Fruit fly (Drosophila melanogaster) S2 (cell line): ENCODE measurements around the gene CG9498.

Source experiments
- CG8478 ChIP-seq: fragments of >200 bp; optimal IDR thresholded peaks from 2 replicates; lab custom pipeline; 2018
- CTCF ChIP-seq, 2 experiments: fragments of >200 bp; optimal IDR thresholded peaks; 2 replicates each; lab custom pipeline; 2018

Gene CG9498

DNA sequence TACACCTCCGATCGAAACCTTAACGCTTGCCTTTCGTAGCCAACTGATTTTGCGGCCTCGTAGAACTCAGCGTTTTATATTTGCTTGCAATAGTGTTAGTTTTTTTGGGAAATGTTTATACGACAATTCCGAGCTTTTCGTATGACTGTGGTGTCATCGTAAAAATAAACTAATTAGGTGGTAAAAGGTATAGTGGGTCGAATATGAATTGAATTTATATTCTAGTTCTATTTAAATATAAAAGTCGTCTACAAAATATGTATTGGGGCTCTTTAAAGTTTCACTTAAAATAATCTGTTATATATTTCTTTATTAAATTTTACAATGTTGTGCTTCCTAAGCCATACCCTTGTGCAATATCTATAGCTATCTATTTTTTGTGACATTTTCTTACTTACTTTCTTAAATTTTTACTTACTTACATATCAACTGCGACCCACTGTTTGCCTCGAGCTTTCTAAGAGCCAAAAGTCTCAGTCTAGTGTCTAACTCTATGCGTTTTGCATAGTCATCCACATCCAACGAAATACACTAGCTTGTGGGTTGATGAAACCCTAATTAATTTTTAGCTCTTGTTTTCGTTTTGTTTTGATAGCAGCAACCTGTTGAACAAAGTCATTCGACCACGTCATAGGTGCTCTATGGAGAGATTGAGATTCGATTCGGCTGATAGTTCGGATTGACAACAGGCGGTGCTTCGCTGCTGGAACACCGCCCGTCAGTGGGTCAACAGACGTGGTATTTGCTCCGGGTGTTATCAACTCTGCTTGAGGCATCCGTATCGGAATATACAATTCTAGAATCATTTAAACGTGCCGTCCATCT lies at the start of gene CG9498:
Gene CG9498, minus strand, starts transcription at position 51 of the 825 bp plus-strand sequence.
- no peak for TF ChIP-seq CTCF (optimal IDR thresholded peaks at IDR 0.05; lab: Kevin White, UChicago)
- TF ChIP-seq CG8478 (lab: Kevin White, UChicago): no peak

DNA sequence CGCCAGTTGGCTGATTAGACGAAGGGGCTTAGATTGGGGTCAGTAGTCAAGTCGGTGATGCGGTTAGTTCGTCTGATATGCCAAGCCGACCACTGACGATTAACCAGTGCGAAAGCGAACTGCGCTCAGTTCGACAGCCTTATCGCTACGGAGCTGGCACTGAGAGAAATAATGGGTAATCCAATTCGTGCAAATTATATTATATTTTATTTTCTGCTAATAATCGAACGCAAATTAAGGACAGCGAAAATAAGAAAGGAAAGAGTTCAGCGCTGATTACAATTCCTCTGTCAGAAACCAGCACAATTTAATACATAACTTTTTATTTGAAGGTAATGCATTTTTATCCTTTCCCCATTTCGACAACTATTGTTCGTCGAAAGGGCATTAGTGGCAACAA lies 46.3 kb upstream of the CG9498 start, which contains the start of gene CG42369:
Gene CG42369, minus strand, starts transcription at position 101 of the 400 bp plus-strand sequence.
- TF ChIP-seq CTCF (optimal IDR thresholded peaks at IDR 0.05; lab: Kevin White, UChicago): no peak

DNA sequence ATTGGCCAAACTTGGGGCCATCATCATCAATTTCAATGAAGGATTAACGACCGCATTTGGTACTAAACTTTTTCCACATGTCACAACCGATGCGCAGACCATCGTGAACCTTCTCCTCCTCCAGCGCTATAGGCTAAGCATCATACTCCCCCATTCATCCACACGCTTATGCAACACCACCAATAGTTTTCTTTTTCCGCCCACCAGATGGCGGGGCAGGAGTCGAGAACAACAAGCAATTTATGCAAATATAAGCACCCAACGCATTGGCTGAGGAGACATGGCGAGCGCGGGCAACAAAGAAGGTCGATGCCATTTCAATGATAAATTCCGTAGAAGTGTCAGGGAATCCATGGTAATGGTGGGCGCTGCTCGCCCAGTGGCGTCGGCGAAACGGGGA lies 40.6 kb upstream of the CG9498 start:
- TF ChIP-seq CTCF (optimal IDR thresholded peaks at IDR 0.05; lab: Kevin White, UChicago) (peak; percentile 52 to 56), CG8478 (lab: Kevin White, UChicago) (no peak)

DNA sequence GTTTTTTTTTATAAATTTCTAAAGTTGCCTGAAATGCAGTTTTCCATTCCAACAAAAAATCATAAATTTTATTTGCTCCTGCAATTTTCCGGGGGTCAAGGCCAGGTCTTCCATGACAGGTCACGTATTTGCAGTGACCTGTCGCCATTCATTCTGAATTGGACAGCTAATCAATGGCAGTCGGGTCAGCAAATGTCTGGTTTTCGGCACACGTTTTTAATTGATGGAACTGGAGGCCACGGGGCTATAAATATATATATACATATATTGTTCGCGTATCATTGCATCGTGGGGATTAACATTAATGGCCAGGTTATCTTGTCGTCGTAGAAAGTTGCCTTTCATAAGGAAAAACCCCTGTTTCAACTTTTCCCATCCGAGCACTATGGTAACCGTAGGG lies 36.2 kb upstream of the CG9498 start:
- TF ChIP-seq CG8478 (lab: Kevin White, UChicago) (no peak), CTCF (optimal IDR thresholded peaks at IDR 0.05; lab: Kevin White, UChicago) (no peak)

DNA sequence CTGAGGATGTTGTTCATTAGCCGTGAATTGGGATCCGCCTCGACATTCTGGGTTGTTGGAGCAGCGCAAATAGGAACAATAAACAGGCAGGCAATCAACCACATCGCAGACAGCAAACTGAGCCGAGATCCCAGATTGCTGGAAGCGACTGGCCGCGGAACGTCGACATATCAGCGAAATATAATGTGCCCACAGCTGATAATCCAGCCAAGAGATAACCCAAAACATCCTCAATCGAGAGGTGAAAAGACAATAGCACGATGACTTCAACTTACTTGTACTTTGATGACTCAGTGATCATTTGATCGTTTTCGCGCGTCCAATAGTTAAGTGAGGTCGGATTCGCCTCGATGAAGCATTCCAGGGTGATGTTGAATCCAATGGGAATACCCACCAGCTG lies 34.6 kb upstream of the CG9498 start, which contains the start of gene Nepl6:
Gene Nepl6, minus strand, starts transcription at position 104 of the 400 bp plus-strand sequence.
- TF ChIP-seq CG8478 (lab: Kevin White, UChicago) (no peak), CTCF (optimal IDR thresholded peaks at IDR 0.05; lab: Kevin White, UChicago) (no peak)

DNA sequence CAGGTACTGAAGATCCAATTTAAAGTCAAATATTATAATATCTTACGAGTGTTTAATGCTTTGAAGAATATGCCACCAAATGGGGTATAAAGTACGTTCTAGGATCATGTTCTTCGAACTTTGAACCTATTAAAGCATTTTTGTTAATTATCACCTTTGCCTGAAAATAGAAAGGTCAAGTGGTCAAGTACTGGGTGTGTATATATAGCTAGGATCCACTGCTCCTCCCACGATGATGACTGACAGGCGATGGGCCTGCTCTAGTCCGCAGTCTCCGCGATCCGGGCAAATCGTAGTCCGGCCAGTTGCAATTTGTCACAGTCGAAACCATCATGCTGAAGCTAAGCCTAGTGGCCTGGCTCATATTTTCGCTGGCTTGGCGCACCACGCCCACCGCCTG lies 30.1 kb upstream of the CG9498 start, which contains the start of gene Nepl5:
Gene Nepl5, plus strand, starts transcription at position 301 of the 400 bp plus-strand sequence.
- TF ChIP-seq CG8478 (lab: Kevin White, UChicago): no peak
- TF ChIP-seq CTCF (optimal IDR thresholded peaks at IDR 0.05; lab: Kevin White, UChicago): no peak

DNA sequence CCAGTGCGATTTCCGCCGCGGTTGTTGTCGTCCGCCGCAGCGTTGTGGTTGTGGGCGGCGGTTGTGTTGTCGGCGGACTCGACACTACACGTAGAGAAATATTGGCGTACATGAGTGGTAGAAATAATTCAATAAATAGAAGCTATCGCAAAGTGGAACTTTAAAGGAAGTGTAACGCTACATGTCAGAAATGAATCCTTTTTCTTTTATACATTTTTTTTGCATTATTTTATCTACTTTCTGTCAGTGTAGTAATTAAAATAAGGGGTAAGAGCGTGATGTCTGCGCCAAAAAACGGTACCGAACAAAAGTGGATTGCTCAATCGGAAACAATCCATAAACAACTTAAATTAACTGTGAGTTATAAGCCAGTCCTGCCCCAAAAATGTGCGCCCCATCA lies 28.4 kb upstream of the CG9498 start:
- TF ChIP-seq CTCF (optimal IDR thresholded peaks at IDR 0.05; lab: Kevin White, UChicago) (no peak), CG8478 (lab: Kevin White, UChicago) (no peak)

DNA sequence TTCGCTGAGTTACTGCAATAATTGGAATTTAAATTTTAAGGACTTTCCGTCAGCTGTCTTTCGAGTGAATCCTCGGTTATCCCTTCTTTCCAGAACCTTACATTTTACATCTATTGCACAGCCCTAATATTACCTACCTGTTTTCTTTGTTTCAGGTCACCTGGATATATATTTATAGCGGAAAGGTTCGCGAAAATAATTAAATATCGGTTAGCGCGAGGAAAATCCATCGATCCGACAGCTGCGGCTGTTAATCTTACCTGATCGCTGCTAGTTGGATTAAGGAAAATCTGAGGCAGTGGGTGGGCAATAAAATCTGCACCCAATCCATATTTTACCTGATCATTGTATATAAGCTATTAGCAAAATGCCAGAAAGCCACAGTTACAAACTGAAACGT lies 22.3 kb upstream of the CG9498 start:
- no peak for TF ChIP-seq CG8478 (lab: Kevin White, UChicago)
- TF ChIP-seq CTCF (optimal IDR thresholded peaks at IDR 0.05; lab: Kevin White, UChicago): no peak

DNA sequence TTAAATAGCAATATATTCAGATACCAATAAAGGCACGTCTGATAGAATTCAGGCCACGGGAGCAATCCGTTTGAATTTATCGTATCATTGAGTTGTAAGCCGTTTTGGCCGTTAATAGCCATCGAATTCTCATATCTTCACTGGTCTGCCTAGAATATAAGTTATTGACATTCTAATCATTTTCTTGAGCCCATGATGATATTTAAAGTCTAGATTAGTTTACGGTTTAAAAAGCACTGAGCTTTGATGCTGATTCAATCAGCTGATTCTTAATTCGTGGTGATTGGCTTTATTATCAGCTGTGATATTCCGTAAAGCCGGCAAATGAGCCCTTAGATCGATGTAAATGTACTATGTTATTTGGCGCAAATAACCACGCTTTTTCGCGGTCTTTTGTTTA lies 21.3 kb upstream of the CG9498 start, which contains the start of gene slam:
Gene slam, plus strand, starts transcription at position 301 of the 400 bp plus-strand sequence.
- TF ChIP-seq CG8478 (lab: Kevin White, UChicago) (no peak), CTCF (optimal IDR thresholded peaks at IDR 0.05; lab: Kevin White, UChicago) (no peak)

DNA sequence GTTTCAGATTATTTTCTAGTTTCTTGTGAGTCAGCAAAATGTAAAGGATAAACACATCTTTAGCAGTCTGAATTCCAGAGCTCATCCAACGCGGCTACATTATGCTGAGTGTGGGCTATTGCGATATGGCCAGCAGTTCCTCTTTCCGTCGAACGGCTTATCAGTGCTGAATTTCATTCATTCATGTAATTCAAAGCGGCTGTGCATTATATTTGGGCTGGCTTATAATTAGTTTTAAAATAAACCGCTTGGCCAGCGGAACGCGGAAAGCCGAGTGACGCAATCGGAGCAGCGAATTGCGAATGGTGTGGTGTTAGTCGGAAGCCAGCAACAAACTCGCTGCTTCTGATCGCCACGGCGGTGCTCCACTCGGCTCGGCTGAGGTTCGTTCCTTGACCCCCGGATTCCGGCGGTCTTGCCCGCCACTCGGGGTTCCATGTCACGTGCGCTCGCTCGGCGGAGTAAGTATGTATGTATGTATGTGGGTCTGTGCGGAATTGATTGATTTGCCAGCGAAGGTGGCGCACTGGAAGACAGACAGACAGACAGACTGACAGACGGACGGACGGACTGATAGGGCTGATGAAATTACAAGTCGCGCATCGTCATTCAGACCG lies 20.3 kb upstream of the CG9498 start:
- no peak for TF ChIP-seq CG8478 (lab: Kevin White, UChicago)
- TF ChIP-seq CTCF (optimal IDR thresholded peaks at IDR 0.05; lab: Kevin White, UChicago): no peak

DNA sequence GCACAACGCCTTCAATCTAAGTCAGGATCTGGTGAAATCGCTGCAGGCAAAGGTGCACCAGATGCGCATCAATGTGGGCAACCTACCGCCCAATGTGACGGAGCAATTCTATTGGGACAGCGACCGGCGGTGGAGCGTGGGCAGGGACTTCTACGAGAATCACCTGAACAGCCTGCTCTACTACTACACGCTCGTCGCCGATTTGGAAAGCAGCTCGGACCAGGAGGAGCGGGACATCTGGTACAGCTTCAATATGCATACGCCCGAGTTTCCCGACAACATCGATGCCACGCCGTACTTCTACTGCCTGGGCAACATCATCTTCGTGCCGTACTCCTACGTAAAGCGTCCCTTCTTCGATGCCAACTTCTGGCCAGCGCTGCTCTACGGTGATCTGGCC lies 18.5 kb upstream of the CG9498 start:
- TF ChIP-seq CG8478 (lab: Kevin White, UChicago) (no peak), CTCF (optimal IDR thresholded peaks at IDR 0.05; lab: Kevin White, UChicago) (no peak)

DNA sequence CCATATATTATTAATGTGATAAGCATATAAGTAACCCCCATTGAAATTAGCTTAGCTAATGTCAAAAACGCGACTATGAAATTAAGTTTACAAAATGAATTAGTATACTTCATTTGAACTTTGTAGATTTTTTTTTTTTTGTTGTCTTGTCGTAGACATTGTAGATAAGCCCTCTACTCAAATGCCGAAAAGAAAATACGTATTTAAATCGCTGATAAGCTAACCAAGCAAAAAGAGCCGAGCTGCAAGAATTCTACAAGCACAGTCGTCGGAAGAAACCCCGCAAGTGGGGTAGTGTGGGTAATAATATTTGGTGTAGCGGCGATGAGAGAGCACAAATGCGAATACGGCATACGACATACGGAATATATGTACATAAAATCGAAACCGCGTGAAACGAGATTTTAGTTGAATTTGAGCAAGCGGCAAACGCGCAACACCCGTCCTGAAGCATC lies 16.7 kb upstream of the CG9498 start, which contains the start of gene Nepl4:
Gene Nepl4, plus strand, starts transcription at position 405 of the 455 bp plus-strand sequence.
- TF ChIP-seq CG8478 (lab: Kevin White, UChicago) (no peak), CTCF (optimal IDR thresholded peaks at IDR 0.05; lab: Kevin White, UChicago) (no peak)

DNA sequence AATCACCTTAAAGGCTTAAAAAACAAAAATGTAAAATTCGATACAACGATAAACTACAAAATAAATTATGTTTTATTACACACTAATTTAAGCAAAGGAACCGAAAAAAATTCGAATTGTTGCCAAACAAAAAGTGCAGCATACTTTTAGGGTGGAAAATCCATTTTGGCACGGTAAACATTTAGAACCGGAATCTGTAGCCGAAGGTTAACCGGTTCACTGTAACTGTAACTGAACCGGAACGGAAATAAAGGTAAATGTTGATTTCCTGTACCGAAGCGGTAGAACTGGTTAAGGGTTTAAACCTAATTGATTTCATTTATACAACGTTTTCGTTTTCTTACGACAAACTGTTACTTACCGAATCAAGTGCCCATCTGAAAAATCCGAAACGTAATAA lies 16.1 kb upstream of the CG9498 start:
- TF ChIP-seq CG8478 (lab: Kevin White, UChicago) (no peak), CTCF (optimal IDR thresholded peaks at IDR 0.05; lab: Kevin White, UChicago) (no peak)

DNA sequence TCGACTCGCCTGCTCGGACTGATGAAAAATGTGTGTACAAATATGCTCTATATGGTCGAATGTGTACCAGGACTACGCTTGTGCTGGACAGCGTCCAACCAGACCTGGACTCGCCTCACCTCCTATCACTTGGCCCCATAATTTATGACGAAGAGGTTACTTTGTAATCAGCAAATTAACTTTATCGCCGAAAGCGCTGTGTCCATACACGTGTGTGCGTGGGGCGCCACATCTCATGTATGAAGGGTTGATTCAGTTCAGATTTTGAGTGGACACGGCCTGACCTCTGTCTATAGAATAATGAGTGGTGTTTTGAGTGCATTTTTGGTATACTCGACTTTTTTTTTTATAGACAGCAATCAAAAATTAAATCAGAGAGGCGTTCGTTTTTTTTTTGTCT lies 9.2 kb upstream of the CG9498 start:
- TF ChIP-seq CG8478 (lab: Kevin White, UChicago): no peak
- no peak for TF ChIP-seq CTCF (optimal IDR thresholded peaks at IDR 0.05; lab: Kevin White, UChicago)

DNA sequence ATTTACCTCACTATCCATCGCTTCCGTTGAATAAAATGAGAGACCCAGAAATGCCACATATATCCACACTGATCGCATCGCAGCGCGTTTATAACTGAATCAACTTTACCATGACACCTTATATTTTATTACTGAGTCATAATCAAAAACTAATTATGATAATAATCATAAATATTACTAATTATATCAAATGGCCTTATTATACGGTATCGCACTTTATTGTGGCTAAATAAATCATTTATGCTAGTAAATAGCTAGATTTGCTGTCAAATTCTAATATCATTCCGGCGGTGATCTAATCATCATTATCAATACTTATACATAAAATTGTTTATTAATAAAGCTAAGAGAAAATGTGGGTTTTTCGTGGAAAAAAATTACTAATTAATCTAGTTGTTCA lies 7.4 kb upstream of the CG9498 start, which contains the start of gene CG9500:
Gene CG9500, minus strand, starts transcription at position 101 of the 400 bp plus-strand sequence.
- TF ChIP-seq CTCF (optimal IDR thresholded peaks at IDR 0.05; lab: Kevin White, UChicago) (no peak), CG8478 (lab: Kevin White, UChicago) (no peak)
